Fruit fly (Drosophila melanogaster): ENCODE data around the gene Yp2.

The Yp2 gene

DNA sequence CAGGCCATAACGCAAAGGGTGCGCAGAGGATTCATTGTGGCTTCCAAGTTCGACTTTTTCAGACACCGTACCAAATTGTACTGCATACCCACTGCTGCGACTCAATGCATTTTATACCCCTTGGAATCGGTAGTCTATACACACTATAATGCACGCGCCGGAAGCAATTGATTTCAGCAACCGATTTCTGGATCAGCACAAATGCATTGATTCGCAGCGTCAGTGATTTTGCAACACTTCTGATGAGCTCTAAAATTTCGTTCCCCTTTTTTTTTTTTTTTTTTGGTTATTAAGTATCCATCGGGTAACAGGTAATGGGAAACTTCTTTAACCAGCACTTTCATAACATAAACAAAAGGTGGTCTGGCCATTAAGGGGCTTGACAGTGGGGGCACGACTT lies at the start of gene Yp2:
Gene Yp2, minus strand, starts transcription at position 88 of the 400 bp plus-strand sequence.
- no peak for TF ChIP-seq Ets98B (GFP tag; IDR thresholded peaks at IDR 0.05)
- no peak for TF ChIP-seq CG10348 (GFP tag; IDR thresholded peaks at IDR 0.05)
- no peak for TF ChIP-seq CG32121 (GFP tag; IDR thresholded peaks at IDR 0.05)
- TF ChIP-seq CG14655 (GFP tag; optimal IDR thresholded peaks at IDR 0.05): no peak
- no peak for TF ChIP-seq CG15710 (tag; optimal IDR thresholded peaks at IDR 0.05)
- TF ChIP-seq Pif1B (GFP tag; optimal IDR thresholded peaks at IDR 0.05): no peak
- no peak for TF ChIP-seq D1 (tag; optimal IDR thresholded peaks at IDR 0.05)
- TF ChIP-seq Snoo (tag; optimal IDR thresholded peaks at IDR 0.05): no peak
- TF ChIP-seq CG13204 (GFP tag; optimal IDR thresholded peaks at IDR 0.05): no peak
- TF ChIP-seq CG9948 (tag; optimal IDR thresholded peaks at IDR 0.05): no peak
- TF ChIP-seq CG34367 (tag; optimal IDR thresholded peaks at IDR 0.05): no peak
- TF ChIP-seq CG8301 (tag; optimal IDR thresholded peaks at IDR 0.05): no peak
- no peak for TF ChIP-seq CG17806 (tag; optimal IDR thresholded peaks at IDR 0.05)
- TF ChIP-seq CG12605 (GFP tag; IDR thresholded peaks at IDR 0.05): no peak
- TF ChIP-seq rn (GFP tag; IDR thresholded peaks at IDR 0.05): no peak

DNA sequence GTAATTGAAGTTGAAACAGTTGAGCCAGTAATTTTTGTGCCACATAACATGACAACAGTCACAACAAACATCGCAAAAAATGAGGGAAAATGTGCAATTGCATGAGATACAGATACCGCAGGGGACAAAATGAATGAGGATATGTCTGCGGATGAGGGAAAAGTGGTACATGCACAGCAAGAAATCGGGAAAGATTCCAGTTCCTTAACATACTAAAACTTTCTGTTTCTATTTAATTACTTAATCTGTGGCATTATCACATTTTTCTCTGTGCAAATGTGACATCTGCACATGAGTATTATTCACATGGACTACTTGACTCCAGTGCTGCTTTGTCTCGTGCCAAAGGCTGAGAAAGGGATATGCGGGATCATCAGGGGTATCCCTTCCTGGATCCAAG lies 40.4 kb upstream of the Yp2 start:
- peak; percentile 8 for TF ChIP-seq Pif1A (GFP tag; optimal IDR thresholded peaks at IDR 0.05)
- peak; percentile 11 for TF ChIP-seq CG8159 (tag; optimal IDR thresholded peaks at IDR 0.05)
- TF ChIP-seq fd96Ca (GFP tag; IDR thresholded peaks at IDR 0.05): no peak

DNA sequence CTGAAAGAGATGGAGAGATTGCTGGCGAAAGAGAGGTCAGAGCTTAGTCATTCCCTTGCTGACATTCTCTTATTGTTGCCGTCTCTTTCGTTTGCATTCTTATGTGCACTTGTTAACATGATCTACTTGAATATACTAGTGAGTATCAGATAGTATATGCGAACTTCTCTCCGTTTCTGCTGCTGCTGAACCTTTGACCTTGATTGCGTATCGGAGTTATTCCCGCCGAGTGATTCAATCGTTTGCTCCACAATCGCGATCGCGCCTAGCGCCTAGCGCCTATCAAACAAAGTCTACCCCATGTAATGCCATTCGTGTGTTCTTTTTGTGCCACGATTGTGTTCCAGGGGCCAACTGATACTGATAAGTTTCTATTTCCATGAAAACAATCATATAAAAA lies 36.8 kb upstream of the Yp2 start:
- TF ChIP-seq fd96Ca (GFP tag; IDR thresholded peaks at IDR 0.05): no peak
- TF ChIP-seq Snoo (tag; optimal IDR thresholded peaks at IDR 0.05): no peak
- no peak for TF ChIP-seq Pif1B (GFP tag; optimal IDR thresholded peaks at IDR 0.05)
- TF ChIP-seq CG9948 (tag; optimal IDR thresholded peaks at IDR 0.05): no peak
- TF ChIP-seq CG15710 (tag; optimal IDR thresholded peaks at IDR 0.05): no peak
- peak; percentile 10 for TF ChIP-seq EcR (GFP tag; optimal IDR thresholded peaks at IDR 0.05)
- TF ChIP-seq CG12605 (GFP tag; IDR thresholded peaks at IDR 0.05): 0 out of 2 replicates have a peak, but pooled peaks have one; percentile 41

DNA sequence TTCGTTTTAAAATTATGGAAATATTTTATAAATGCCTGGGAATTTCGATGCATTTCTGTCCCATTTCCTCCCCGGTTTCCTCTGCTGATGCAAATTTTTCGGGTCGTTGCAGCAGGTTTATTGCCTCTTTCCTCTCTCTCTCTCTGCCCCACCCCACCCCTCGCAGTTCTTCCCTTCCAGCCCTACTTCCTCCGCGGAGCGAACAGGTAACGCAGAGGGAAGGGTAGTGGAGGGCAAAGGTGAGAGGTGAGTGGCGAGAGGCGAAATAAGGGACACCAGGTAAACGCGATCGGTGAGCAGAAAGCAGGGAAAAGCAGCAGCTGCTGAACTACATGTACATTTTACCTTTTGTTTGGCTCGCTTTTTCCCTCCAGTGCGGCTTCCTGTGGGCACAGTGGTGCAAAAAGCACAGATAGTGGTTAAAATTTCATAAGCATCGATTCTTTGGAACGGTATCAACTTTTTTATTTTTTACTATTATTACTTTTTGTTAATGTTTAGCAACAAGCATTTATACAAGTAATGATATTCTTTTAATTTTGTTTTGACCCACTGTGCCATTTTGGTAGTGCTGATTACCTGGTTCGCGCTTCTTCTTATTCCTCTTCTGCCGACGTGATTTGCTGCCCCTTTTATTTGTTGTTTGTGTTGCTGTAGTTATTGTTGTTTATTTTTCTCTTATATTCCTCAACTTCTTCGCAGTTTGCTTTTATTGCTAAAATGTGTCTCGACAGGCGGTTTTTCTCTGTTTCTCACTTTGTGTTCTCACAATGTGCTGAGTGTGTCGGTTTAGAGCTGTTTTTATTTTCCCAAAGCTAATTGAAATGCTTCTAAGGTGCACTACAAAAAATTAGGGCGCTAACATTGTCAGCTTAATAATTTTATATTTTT lies 35.8 kb upstream of the Yp2 start:
- TF ChIP-seq CG17806 (tag; optimal IDR thresholded peaks at IDR 0.05): peak; percentile 79
- TF ChIP-seq D1 (tag; optimal IDR thresholded peaks at IDR 0.05): peak; percentile 8
- peak; percentile 77 for TF ChIP-seq Pif1A (GFP tag; optimal IDR thresholded peaks at IDR 0.05)
- TF ChIP-seq Snoo (tag; optimal IDR thresholded peaks at IDR 0.05): peak; percentile 79
- TF ChIP-seq Ets98B (GFP tag; IDR thresholded peaks at IDR 0.05): peak; percentile 63
- peak; percentile 74 for TF ChIP-seq Pif1B (GFP tag; optimal IDR thresholded peaks at IDR 0.05)
- no peak; the same call in 1 of the 2 replicates for TF ChIP-seq rn (GFP tag; IDR thresholded peaks at IDR 0.05)
- TF ChIP-seq CG12605 (GFP tag; IDR thresholded peaks at IDR 0.05): peak; percentile 62
- peak; percentile 15; the same call in 1 of the 2 replicates for TF ChIP-seq CG32121 (GFP tag; IDR thresholded peaks at IDR 0.05)
- TF ChIP-seq CG14655 (GFP tag; optimal IDR thresholded peaks at IDR 0.05): no peak
- peak; percentile 79 for TF ChIP-seq CG9948 (tag; optimal IDR thresholded peaks at IDR 0.05)
- TF ChIP-seq CG8159 (tag; optimal IDR thresholded peaks at IDR 0.05): peak; percentile 81
- peak; percentile 48 for TF ChIP-seq gl (tag; optimal IDR thresholded peaks at IDR 0.05)
- TF ChIP-seq CG13204 (GFP tag; optimal IDR thresholded peaks at IDR 0.05): peak; percentile 67
- TF ChIP-seq CG4496 (GFP tag; IDR thresholded peaks at IDR 0.05): peak; percentile 82
- peak; percentile 31 for TF ChIP-seq EcR (GFP tag; optimal IDR thresholded peaks at IDR 0.05)
- peak; percentile 84 for TF ChIP-seq CG15710 (tag; optimal IDR thresholded peaks at IDR 0.05)
- peak; percentile 73 for TF ChIP-seq CG34367 (tag; optimal IDR thresholded peaks at IDR 0.05)
- no peak for TF ChIP-seq CG10348 (GFP tag; IDR thresholded peaks at IDR 0.05)
- peak; percentile 29 for TF ChIP-seq CG8301 (tag; optimal IDR thresholded peaks at IDR 0.05)
- TF ChIP-seq fd96Ca (GFP tag; IDR thresholded peaks at IDR 0.05): peak; percentile 72

DNA sequence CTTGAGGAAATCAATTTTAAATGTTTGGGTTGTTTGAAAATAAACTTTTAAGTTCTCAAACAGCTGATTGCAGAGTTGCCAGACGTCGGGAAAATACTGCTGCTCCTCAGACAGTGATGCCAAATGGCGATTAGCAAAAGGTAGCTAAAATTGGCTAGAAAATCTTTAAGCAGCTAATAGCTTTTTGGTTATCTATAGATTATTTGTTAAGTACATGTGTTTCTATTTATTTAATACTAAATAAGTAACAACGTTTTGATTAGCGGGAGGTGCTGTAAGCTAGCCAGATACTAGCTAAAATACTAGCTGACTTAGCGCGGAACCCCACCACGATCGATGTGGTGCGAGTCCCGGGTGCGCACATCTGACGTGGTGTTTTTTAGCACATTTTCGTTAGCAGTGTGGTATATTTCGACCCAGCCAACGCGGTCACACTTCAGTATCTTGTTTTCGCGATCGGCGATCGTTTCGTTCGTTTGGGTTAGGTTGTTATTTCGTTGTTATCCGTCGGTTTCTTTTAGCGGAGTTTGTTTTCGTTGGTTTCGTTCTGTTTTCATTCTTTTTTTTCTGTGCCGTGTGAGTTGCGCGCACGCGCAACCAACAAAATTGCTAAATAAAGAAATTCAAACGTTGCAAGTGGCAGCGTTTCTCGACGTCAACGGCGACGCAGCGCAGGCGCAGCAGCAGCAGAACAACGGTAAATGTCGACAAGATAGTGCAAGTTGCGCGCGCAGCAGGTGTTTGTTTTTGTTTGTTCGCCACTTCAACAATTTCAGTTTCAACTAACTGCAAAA lies 33.9 kb upstream of the Yp2 start, which contains the start of the genes Naxe and RhoU:
Gene Naxe, minus strand, starts transcription at position 77 of the 794 bp plus-strand sequence.
Gene RhoU, plus strand, starts transcription at position 433 of the 794 bp plus-strand sequence.
- TF ChIP-seq CG4496 (GFP tag; IDR thresholded peaks at IDR 0.05) (peak; percentile 72), CG13204 (GFP tag; optimal IDR thresholded peaks at IDR 0.05) (peak; percentile 1), CG34367 (tag; optimal IDR thresholded peaks at IDR 0.05) (no peak), gl (tag; optimal IDR thresholded peaks at IDR 0.05) (no peak), CG12605 (GFP tag; IDR thresholded peaks at IDR 0.05) (peak; percentile 53; the same call in 1 of the 2 replicates), CG32121 (GFP tag; IDR thresholded peaks at IDR 0.05) (no peak), Ets98B (GFP tag; IDR thresholded peaks at IDR 0.05) (peak; percentile 13; the same call in 1 of the 2 replicates), CG10348 (GFP tag; IDR thresholded peaks at IDR 0.05) (no peak), CG15710 (tag; optimal IDR thresholded peaks at IDR 0.05) (peak; percentile 2), CG8301 (tag; optimal IDR thresholded peaks at IDR 0.05) (no peak)

DNA sequence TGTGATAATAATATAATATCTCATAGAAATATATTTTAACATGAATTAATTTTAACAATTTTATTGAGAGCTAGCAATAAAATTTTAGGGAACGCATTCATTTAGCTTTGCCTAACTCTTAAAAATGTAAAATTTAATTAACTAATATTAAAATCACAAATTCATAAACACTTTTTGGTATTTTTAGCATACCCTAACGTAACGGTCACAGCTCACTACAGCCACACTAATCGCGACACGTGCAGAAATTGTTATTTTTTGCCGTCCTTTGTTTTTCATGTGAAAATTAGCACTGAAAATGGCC lies 30.5 kb upstream of the Yp2 start, which contains the start of gene CG2972:
Gene CG2972, plus strand, starts transcription at position 205 of the 304 bp plus-strand sequence.
- TF ChIP-seq EcR (GFP tag; optimal IDR thresholded peaks at IDR 0.05): no peak
- no peak for TF ChIP-seq CG8301 (tag; optimal IDR thresholded peaks at IDR 0.05)
- TF ChIP-seq CG32121 (GFP tag; IDR thresholded peaks at IDR 0.05): no peak
- no peak for TF ChIP-seq CG12605 (GFP tag; IDR thresholded peaks at IDR 0.05)
- no peak for TF ChIP-seq CG15710 (tag; optimal IDR thresholded peaks at IDR 0.05)
- no peak for TF ChIP-seq D1 (tag; optimal IDR thresholded peaks at IDR 0.05)
- no peak for TF ChIP-seq CG14655 (GFP tag; optimal IDR thresholded peaks at IDR 0.05)
- TF ChIP-seq CG13204 (GFP tag; optimal IDR thresholded peaks at IDR 0.05): no peak
- no peak for TF ChIP-seq CG4496 (GFP tag; IDR thresholded peaks at IDR 0.05)
- no peak for TF ChIP-seq CG10348 (GFP tag; IDR thresholded peaks at IDR 0.05)
